Fruit fly (Drosophila melanogaster) whole organism, embryonic: ENCODE data around the gene Mlp84B.
A peak's percentile ranks its signal among the peaks of the same experiment; 100 is the strongest.

ENCODE experiments used
- Awh ChIP-seq: fragments of 200-800 bp; sonication (Bioruptor generic); IDR thresholded peaks from 2 replicates; pipeline ENCODE4, ENCODE4 v1.3.6; 2022; ENCODE audit warnings: missing biosample characterization, missing genetic modification characterization
- Bteb2 ChIP-seq: fragments of 200-800 bp; sonication (Bioruptor generic); optimal IDR thresholded peaks from 2 replicates; lab custom pipeline; 2016; ENCODE audit warnings: missing biosample characterization, missing genetic modification characterization
- CG10274 ChIP-seq: fragments of 200-800 bp; sonication (Bioruptor generic); optimal IDR thresholded peaks from 3 replicates; lab custom pipeline; 2017; ENCODE audit warnings: missing biosample characterization, mild to moderate bottlenecking, missing genetic modification characterization
- CG10462 ChIP-seq: fragments of 200-800 bp; sonication (Bioruptor generic); optimal IDR thresholded peaks from 2 replicates; lab custom pipeline; 2016; ENCODE audit warnings: missing biosample characterization, missing genetic modification characterization
- CG11560 ChIP-seq: fragments of 200-800 bp; sonication (Bioruptor generic); IDR thresholded peaks from 3 replicates; pipeline ENCODE4 v1.3.6; 2022; ENCODE audit warnings: missing biosample characterization, missing genetic modification characterization
- CG1233 ChIP-seq: fragments of 200-800 bp; sonication (Bioruptor generic); optimal IDR thresholded peaks from 4 replicates; lab custom pipeline; 2018; ENCODE audit warnings: missing biosample characterization, mild to moderate bottlenecking, missing genetic modification characterization
- CG12391 ChIP-seq: fragments of 200-800 bp; sonication (Bioruptor generic); optimal IDR thresholded peaks from 3 replicates; lab custom pipeline; 2018; ENCODE audit warnings: missing biosample characterization, mild to moderate bottlenecking, missing genetic modification characterization, moderate library complexity
- CG12942 ChIP-seq: fragments of 200-800 bp; sonication (Bioruptor generic); optimal IDR thresholded peaks from 3 replicates; lab custom pipeline; 2016; ENCODE audit warnings: missing biosample characterization, missing genetic modification characterization
- CG1647 ChIP-seq: fragments of 200-800 bp; sonication (Bioruptor generic); optimal IDR thresholded peaks from 3 replicates; lab custom pipeline; 2016; ENCODE audit warnings: missing biosample characterization, missing genetic modification characterization
- CG16863 ChIP-seq: fragments of 200-800 bp; sonication (Bioruptor generic); optimal IDR thresholded peaks from 3 replicates; lab custom pipeline; 2016; ENCODE audit warnings: missing biosample characterization, missing genetic modification characterization
- CG18619 ChIP-seq: fragments of 200-800 bp; sonication (Bioruptor generic); optimal IDR thresholded peaks from 3 replicates; lab custom pipeline; 2017; ENCODE audit warnings: missing biosample characterization, mild to moderate bottlenecking, missing genetic modification characterization
- CG3838 ChIP-seq: fragments of 200-800 bp; sonication (Bioruptor generic); optimal IDR thresholded peaks from 3 replicates; lab custom pipeline; 2016; ENCODE audit warnings: missing biosample characterization, missing genetic modification characterization
- CG4820 ChIP-seq: fragments of 200-800 bp; sonication (Bioruptor generic); optimal IDR thresholded peaks from 3 replicates; lab custom pipeline; 2016; ENCODE audit warnings: missing biosample characterization, missing genetic modification characterization
- CG8089 ChIP-seq: fragments of 200-800 bp; sonication (Bioruptor generic); optimal IDR thresholded peaks from 3 replicates; lab custom pipeline; 2016; ENCODE audit warnings: missing biosample characterization, missing genetic modification characterization
- CG8359 ChIP-seq: fragments of 200-800 bp; sonication (Bioruptor generic); optimal IDR thresholded peaks from 2 replicates; lab custom pipeline; 2017; ENCODE audit warnings: missing biosample characterization, mild to moderate bottlenecking, missing genetic modification characterization, borderline replicate concordance
- CG9609 ChIP-seq: fragments of 200-800 bp; sonication (Bioruptor generic); optimal IDR thresholded peaks from 3 replicates; lab custom pipeline; 2016; ENCODE audit warnings: missing biosample characterization, missing genetic modification characterization
- CG9797 ChIP-seq: fragments of 200-800 bp; sonication (Bioruptor generic); optimal IDR thresholded peaks from 3 replicates; lab custom pipeline; 2018; ENCODE audit warnings: missing biosample characterization, mild to moderate bottlenecking, missing genetic modification characterization
- D ChIP-seq, 2 experiments: fragments of 200-800 bp in 1 of 2; fragments of >200 bp in 1 of 2; sonication (Bioruptor generic) in 1 of 2; optimal IDR thresholded peaks; 2 replicates in 1 of 2; 3 replicates in 1 of 2; lab custom pipeline; 2017; ENCODE audit warnings: mild to moderate bottlenecking in 1 of 2, missing biosample characterization in 1 of 2, missing genetic modification characterization in 1 of 2, missing genetic modification reagents in 1 of 2
- Dp ChIP-seq: fragments of 200-800 bp; sonication (Bioruptor generic); optimal IDR thresholded peaks from 2 replicates; lab custom pipeline; 2018; ENCODE audit warnings: missing biosample characterization, mild to moderate bottlenecking, missing genetic modification characterization, moderate library complexity
- Gsc ChIP-seq: fragments of 200-800 bp; sonication (Bioruptor generic); IDR thresholded peaks from 2 replicates; pipeline ENCODE4 v1.3.6; 2022; ENCODE audit warnings: missing biosample characterization, missing genetic modification characterization
- Hmr ChIP-seq: fragments of 200-800 bp; sonication (Bioruptor generic); optimal IDR thresholded peaks from 3 replicates; lab custom pipeline; 2017; ENCODE audit warnings: mild to moderate bottlenecking, missing biosample characterization, missing genetic modification reagents, missing genetic modification characterization
- Mad ChIP-seq: fragments of 200-800 bp; sonication (Bioruptor generic); optimal IDR thresholded peaks from 2 replicates; lab custom pipeline; 2016; ENCODE audit warnings: missing biosample characterization, missing genetic modification characterization
- Med ChIP-seq: fragments of 200-800 bp; sonication (Bioruptor generic); peaks from one replicate; lab custom pipeline; 2016; ENCODE audit warnings: missing biosample characterization, missing genetic modification characterization, mild to moderate bottlenecking, inconsistent platforms, moderate library complexity
- Myb ChIP-seq: fragments of 200-800 bp; sonication (Bioruptor generic); optimal IDR thresholded peaks from 2 replicates; lab custom pipeline; 2016; ENCODE audit warnings: missing biosample characterization, missing genetic modification characterization
- Nf-YA ChIP-seq: fragments of 200-800 bp; sonication (Bioruptor generic); IDR thresholded peaks from 2 replicates; pipeline ENCODE4 v1.3.6; 2022; ENCODE audit warnings: missing biosample characterization, missing genetic modification characterization
- Oaz ChIP-seq: fragments of 200-800 bp; sonication (Bioruptor generic); IDR thresholded peaks from 2 replicates; pipeline ENCODE4 v1.3.6; 2022; ENCODE audit warnings: missing biosample characterization, missing genetic modification characterization
- Oli ChIP-seq: fragments of 200-800 bp; sonication (Bioruptor generic); optimal IDR thresholded peaks from 2 replicates; lab custom pipeline; 2018; ENCODE audit warnings: missing biosample characterization, mild to moderate bottlenecking, missing genetic modification characterization, moderate library complexity
- Pdp1 ChIP-seq, 2 experiments: fragments of 200-800 bp; sonication (Bioruptor generic); optimal IDR thresholded peaks; 3 replicates each; lab custom pipeline; 2016; ENCODE audit warnings: missing biosample characterization in 2 of 2, missing genetic modification characterization in 2 of 2, mild to moderate bottlenecking in 1 of 2, moderate library complexity in 1 of 2
- Sox100B ChIP-seq: fragments of 200-800 bp; sonication (Bioruptor generic); optimal IDR thresholded peaks from 3 replicates; lab custom pipeline; 2018; ENCODE audit warnings: missing biosample characterization, mild to moderate bottlenecking, missing genetic modification characterization
- Spps ChIP-seq: fragments of 200-800 bp; sonication (Bioruptor generic); optimal IDR thresholded peaks from 2 replicates; lab custom pipeline; 2018; ENCODE audit warnings: missing biosample characterization, mild to moderate bottlenecking, missing genetic modification characterization
- TFAM ChIP-seq: fragments of 200-800 bp; sonication (Bioruptor generic); optimal IDR thresholded peaks from 2 replicates; lab custom pipeline; 2017; ENCODE audit warnings: missing biosample characterization, missing genetic modification characterization, inconsistent platforms
- abd-A ChIP-seq: fragments of 200-800 bp; sonication (Bioruptor generic); optimal IDR thresholded peaks from 3 replicates; lab custom pipeline; 2019; ENCODE audit warnings: missing biosample characterization, mild to moderate bottlenecking, missing genetic modification characterization, moderate library complexity
- al ChIP-seq: fragments of 200-800 bp; sonication (Bioruptor generic); IDR thresholded peaks from 2 replicates; pipeline ENCODE4 v1.3.6; 2022; ENCODE audit warnings: missing biosample characterization, missing genetic modification characterization
- chn ChIP-seq: fragments of 200-800 bp; sonication (Bioruptor generic); optimal IDR thresholded peaks from 2 replicates; lab custom pipeline; 2016; ENCODE audit warnings: missing biosample characterization, missing genetic modification characterization
- ci ChIP-seq: fragments of 200-800 bp; sonication (Bioruptor generic); IDR thresholded peaks from 3 replicates; pipeline ENCODE4 v1.3.6; 2022; ENCODE audit warnings: missing biosample characterization, missing genetic modification characterization
- dpn ChIP-seq, 2 experiments: fragments of 200-800 bp; sonication (Bioruptor generic); optimal IDR thresholded peaks; 3 replicates each; lab custom pipeline; 2016; ENCODE audit warnings: missing biosample characterization in 2 of 2, missing genetic modification characterization in 2 of 2
- exex ChIP-seq: fragments of 200-800 bp; sonication (Bioruptor generic); optimal IDR thresholded peaks from 4 replicates; lab custom pipeline; 2018; ENCODE audit warnings: missing biosample characterization, mild to moderate bottlenecking, missing genetic modification characterization, moderate library complexity
- gcm2 ChIP-seq: fragments of 200-800 bp; sonication (Bioruptor generic); optimal IDR thresholded peaks from 2 replicates; lab custom pipeline; 2016; ENCODE audit warnings: missing biosample characterization, missing genetic modification characterization
- her ChIP-seq: fragments of 200-800 bp; sonication (Bioruptor generic); optimal IDR thresholded peaks from 2 replicates; lab custom pipeline; 2016; ENCODE audit warnings: missing biosample characterization, missing genetic modification characterization
- lilli ChIP-seq: fragments of 200-800 bp; sonication (Bioruptor generic); optimal IDR thresholded peaks from 3 replicates; lab custom pipeline; 2016; ENCODE audit warnings: missing biosample characterization, missing genetic modification characterization
- lola ChIP-seq, 3 experiments: fragments of >200 bp in 2 of 3; fragments of 200-800 bp in 1 of 3; sonication (Bioruptor generic) in 1 of 3; optimal IDR thresholded peaks; 2 replicates each; lab custom pipeline; 2017 to 2019; ENCODE audit warnings: missing biosample characterization in 3 of 3, missing genetic modification characterization in 3 of 3, mild to moderate bottlenecking in 1 of 3, moderate library complexity in 1 of 3
- maf-S ChIP-seq: fragments of 200-800 bp; sonication (Bioruptor generic); optimal IDR thresholded peaks from 2 replicates; lab custom pipeline; 2016; ENCODE audit warnings: missing biosample characterization, missing genetic modification characterization
- nerfin-1 ChIP-seq: fragments of 200-800 bp; sonication (Bioruptor generic); optimal IDR thresholded peaks from 3 replicates; lab custom pipeline; 2019; ENCODE audit warnings: missing biosample characterization, mild to moderate bottlenecking, missing genetic modification characterization, moderate library complexity
- nmo ChIP-seq: fragments of 200-800 bp; sonication (Bioruptor generic); optimal IDR thresholded peaks from 2 replicates; lab custom pipeline; 2018; ENCODE audit warnings: missing biosample characterization, mild to moderate bottlenecking, missing genetic modification characterization, moderate library complexity
- prd ChIP-seq, 3 experiments: fragments of >200 bp in 2 of 3; fragments of 200-800 bp in 1 of 3; sonication (Bioruptor generic) in 1 of 3; optimal IDR thresholded peaks in 2 of 3; IDR thresholded peaks in 1 of 3; 2 replicates in 2 of 3; 3 replicates in 1 of 3; pipeline versions ENCODE4 v1.3.6 to Lab custom; 2017 to 2022; ENCODE audit warnings: missing biosample characterization in 1 of 3, missing genetic modification characterization in 1 of 3
- psq ChIP-seq: fragments of 200-800 bp; sonication (Bioruptor generic); optimal IDR thresholded peaks from 2 replicates; lab custom pipeline; 2017; ENCODE audit warnings: missing biosample characterization, missing genetic modification characterization
- slp2 ChIP-seq: fragments of 200-800 bp; sonication (Bioruptor generic); optimal IDR thresholded peaks from 2 replicates; lab custom pipeline; 2016; ENCODE audit warnings: missing biosample characterization, missing genetic modification characterization
- sug ChIP-seq: fragments of 200-800 bp; optimal IDR thresholded peaks from 2 replicates; lab custom pipeline; 2019; ENCODE audit warnings: missing biosample characterization, mild to moderate bottlenecking, missing genetic modification characterization, moderate library complexity
- toy ChIP-seq: fragments of 200-800 bp; sonication (Bioruptor generic); IDR thresholded peaks from 2 replicates; pipeline ENCODE4 v1.3.6; 2022; ENCODE audit warnings: missing biosample characterization, missing genetic modification characterization

Gene Mlp84B

dm6 chr3R:7144245-7144904 is 26.8 kb upstream of the Mlp84B start, which contains the start of the genes CG14610 and CG2656 (continued):
- no peak for TF ChIP-seq al (GFP tag; lab: Robert Waterston, UW)
- no peak for TF ChIP-seq Sox100B
- TF ChIP-seq Myb = peak; percentile 80
- peak; percentile 87 for TF ChIP-seq CG12942 (GFP tag; lab: Kevin White, UChicago)
- no peak for TF ChIP-seq prd (optimal IDR thresholded peaks at IDR 0.05; lab: Kevin White, UChicago)
- peak; percentile 73 for TF ChIP-seq prd (GFP tag; IDR thresholded peaks at IDR 0.05; lab: Robert Waterston, UW)
- TF ChIP-seq CG18619 = peak; percentile 42
- no peak for TF ChIP-seq Gsc
- peak; percentile 86 for TF ChIP-seq CG9609
- TF ChIP-seq Pdp1 (GFP tag; optimal IDR thresholded peaks at IDR 0.05; lab: Kevin White, UChicago) = peak; percentile 78 to 89
- TF ChIP-seq maf-S = peak; percentile 87
- TF ChIP-seq ci (GFP tag; lab: Robert Waterston, UW) = peak; percentile 86
- no peak for TF ChIP-seq D (optimal IDR thresholded peaks at IDR 0.05; lab: Kevin White, UChicago)
- peak; percentile 10 for TF ChIP-seq D (GFP tag; optimal IDR thresholded peaks at IDR 0.05; lab: Kevin White, UChicago)
- TF ChIP-seq CG9797 (GFP tag; lab: Kevin White, UChicago) = peak; percentile 39
- peak; percentile 98 for TF ChIP-seq Med (GFP tag; lab: Kevin White, UChicago)
- peak; percentile 89 for TF ChIP-seq her
- TF ChIP-seq gcm2 (GFP tag; lab: Kevin White, UChicago) = peak; percentile 17
- TF ChIP-seq CG16863 (GFP tag; lab: Kevin White, UChicago) = peak; percentile 81
- TF ChIP-seq Mad (GFP tag; lab: Kevin White, UChicago) = peak; percentile 88
- TF ChIP-seq sug = peak; percentile 48
- peak; percentile 56 for TF ChIP-seq Hmr (GFP tag; lab: Kevin White, UChicago)
- peak; percentile 36 for TF ChIP-seq Oli
- TF ChIP-seq CG10462 = peak; percentile 55
- peak; percentile 91 for TF ChIP-seq lilli (GFP tag; lab: Kevin White, UChicago)
- TF ChIP-seq CG8359 (GFP tag; lab: Kevin White, UChicago) = no peak
- TF ChIP-seq CG1233 = peak; percentile 32
- TF ChIP-seq CG12391 (tag; lab: Kevin White, UChicago) = peak; percentile 73
- TF ChIP-seq dpn (GFP tag; optimal IDR thresholded peaks at IDR 0.05; lab: Kevin White, UChicago) = peak; percentile 83 to 90
- TF ChIP-seq TFAM (GFP tag; lab: Kevin White, UChicago) = no peak
- peak; percentile 71 for TF ChIP-seq CG8089 (GFP tag; lab: Kevin White, UChicago)
- peak; percentile 14 for TF ChIP-seq Spps (tag; lab: Kevin White, UChicago)
- TF ChIP-seq CG10274 (GFP tag; lab: Kevin White, UChicago) = no peak
- no peak for TF ChIP-seq Oaz (GFP tag; lab: Robert Waterston, UW)
- TF ChIP-seq lola (GFP tag; optimal IDR thresholded peaks at IDR 0.05; lab: Kevin White, UChicago) = peak in 1 of 3 experiments; percentile 33
- peak; percentile 66 for TF ChIP-seq slp2 (GFP tag; lab: Kevin White, UChicago)
- peak; percentile 9 for TF ChIP-seq psq (GFP tag; lab: Kevin White, UChicago)
- TF ChIP-seq CG1647 (GFP tag; lab: Kevin White, UChicago) = peak; percentile 79
- TF ChIP-seq chn (GFP tag; lab: Kevin White, UChicago) = peak; percentile 81
- no peak for TF ChIP-seq exex (tag; lab: Kevin White, UChicago)
- TF ChIP-seq CG3838 = peak; percentile 44
- peak; percentile 68 for TF ChIP-seq nmo (GFP tag; lab: Kevin White, UChicago)
- peak; percentile 69 for TF ChIP-seq Bteb2 (GFP tag; lab: Kevin White, UChicago)
- TF ChIP-seq abd-A = no peak
- TF ChIP-seq CG11560 = no peak
- peak; percentile 99 for TF ChIP-seq Dp (GFP tag; lab: Kevin White, UChicago)
- TF ChIP-seq Awh (GFP tag; lab: Robert Waterston, UW) = no peak
- no peak for TF ChIP-seq toy (GFP tag; lab: Robert Waterston, UW)
- TF ChIP-seq Nf-YA = peak; percentile 25; the same call in 1 of the 2 replicates
- peak; percentile 96 for TF ChIP-seq nerfin-1 (tag; lab: Kevin White, UChicago)
- TF ChIP-seq CG4820 (GFP tag; lab: Kevin White, UChicago) = peak; percentile 81
